Fruit fly (Drosophila melanogaster): ENCODE data around the gene yps.

The yps gene

dm6 chr3L:12131918-12132317, 7.0 kb upstream of the yps start, which contains the start of gene DEF8:
Gene DEF8 (plus strand): TSS chr3L:12132146.
- TF ChIP-seq Vsx2 (GFP tag; optimal IDR thresholded peaks at IDR 0.05; ENCODE audit: partially characterized antibody), result no peak
- TF ChIP-seq foxo (GFP tag; optimal IDR thresholded peaks at IDR 0.05), result peak in 1 of 2 experiments; percentile 76
- TF ChIP-seq jim (GFP tag; optimal IDR thresholded peaks at IDR 0.05), result no peak
- peak; percentile 37 for TF ChIP-seq br (GFP tag; optimal IDR thresholded peaks at IDR 0.05)
- TF ChIP-seq woc (GFP tag; optimal IDR thresholded peaks at IDR 0.05), result peak; percentile 71
- peak; percentile 85 for TF ChIP-seq Sp1 (GFP tag; optimal IDR thresholded peaks at IDR 0.05)
- TF ChIP-seq ey (GFP tag; optimal IDR thresholded peaks at IDR 0.05), result peak; percentile 38
- TF ChIP-seq GATAd (GFP tag; optimal IDR thresholded peaks at IDR 0.05), result no peak
- peak; percentile 52 for TF ChIP-seq CG9705 (GFP tag; optimal IDR thresholded peaks at IDR 0.05)
- peak; percentile 65 for TF ChIP-seq fru (GFP tag; optimal IDR thresholded peaks at IDR 0.05)
- TF ChIP-seq Jra (GFP tag; optimal IDR thresholded peaks at IDR 0.05), result no peak
- TF ChIP-seq brk (GFP tag; optimal IDR thresholded peaks at IDR 0.05), result peak; percentile 24
- no peak for TF ChIP-seq Rel (GFP tag; optimal IDR thresholded peaks at IDR 0.05)
- peak; percentile 99 for TF ChIP-seq Rel (tag; optimal IDR thresholded peaks at IDR 0.05)
- TF ChIP-seq CG32264 (GFP tag; optimal IDR thresholded peaks at IDR 0.05), result no peak
- TF ChIP-seq Mio (GFP tag; optimal IDR thresholded peaks at IDR 0.05), result no peak
- TF ChIP-seq Hr83 (GFP tag; optimal IDR thresholded peaks at IDR 0.05; ENCODE audit: poor library complexity, severe bottlenecking), result peak; percentile 78
- TF ChIP-seq dsf (GFP tag; optimal IDR thresholded peaks at IDR 0.05; ENCODE audit: borderline replicate concordance), result no peak
- peak; percentile 78 for TF ChIP-seq rgr (GFP tag; optimal IDR thresholded peaks at IDR 0.05)
- TF ChIP-seq dmrt93B (GFP tag; optimal IDR thresholded peaks at IDR 0.05), result peak; percentile 23
- TF ChIP-seq OdsH (GFP tag; optimal IDR thresholded peaks at IDR 0.05), result peak; percentile 78
- TF ChIP-seq Hr78 (GFP tag; optimal IDR thresholded peaks at IDR 0.05), result no peak
- TF ChIP-seq HLH106 (tag; optimal IDR thresholded peaks at IDR 0.05), result peak; percentile 84
- peak; percentile 72 for TF ChIP-seq psq (GFP tag; optimal IDR thresholded peaks at IDR 0.05)
- peak; percentile 30 for TF ChIP-seq sv (GFP tag; optimal IDR thresholded peaks at IDR 0.05)
- peak; percentile 58 for TF ChIP-seq h (GFP tag; optimal IDR thresholded peaks at IDR 0.05)
- peak; percentile 30 for TF ChIP-seq Hnf4 (GFP tag; optimal IDR thresholded peaks at IDR 0.05)

dm6 chr3L:12129111-12129510, 4.2 kb upstream of the yps start, which contains the start of gene Lsp2:
Gene Lsp2 (plus strand): TSS chr3L:12129393.
- TF ChIP-seq lola (GFP tag; optimal IDR thresholded peaks at IDR 0.05), result no peak
- TF ChIP-seq Sp1 (GFP tag; optimal IDR thresholded peaks at IDR 0.05), result no peak
- peak; percentile 0 for TF ChIP-seq Hnf4 (GFP tag; optimal IDR thresholded peaks at IDR 0.05)

dm6 chr3L:12127294-12128029, 2.5 kb upstream of the yps start, which contains the start of the genes Ir68b and CG34241:
Gene Ir68b (minus strand): TSS chr3L:12127394.
Gene CG34241 (plus strand): TSS chr3L:12127979.
- TF ChIP-seq Abd-B (GFP tag; optimal IDR thresholded peaks at IDR 0.05) (no peak), Dfd (GFP tag; optimal IDR thresholded peaks at IDR 0.05) (no peak), Hr78 (GFP tag; optimal IDR thresholded peaks at IDR 0.05) (no peak), Sp1 (GFP tag; optimal IDR thresholded peaks at IDR 0.05) (no peak), ey (GFP tag; optimal IDR thresholded peaks at IDR 0.05) (no peak), tai (GFP tag; optimal IDR thresholded peaks at IDR 0.05) (no peak), CG9705 (GFP tag; optimal IDR thresholded peaks at IDR 0.05) (no peak), OdsH (GFP tag; optimal IDR thresholded peaks at IDR 0.05) (no peak), sv (GFP tag; optimal IDR thresholded peaks at IDR 0.05) (no peak), lola (GFP tag; optimal IDR thresholded peaks at IDR 0.05) (no peak), foxo (GFP tag; optimal IDR thresholded peaks at IDR 0.05) (no peak), CrebA (GFP tag; optimal IDR thresholded peaks at IDR 0.05; ENCODE audit: borderline replicate concordance) (no peak), brk (GFP tag; optimal IDR thresholded peaks at IDR 0.05) (no peak), GATAd (GFP tag; optimal IDR thresholded peaks at IDR 0.05) (no peak), psq (GFP tag; optimal IDR thresholded peaks at IDR 0.05) (no peak), Hnf4 (GFP tag; optimal IDR thresholded peaks at IDR 0.05) (no peak), Mio (GFP tag; optimal IDR thresholded peaks at IDR 0.05) (no peak)

dm6 chr3L:12124138-12124583, 789 bp downstream of the yps start:
- TF ChIP-seq psq (GFP tag; optimal IDR thresholded peaks at IDR 0.05) (peak; percentile 47), br (GFP tag; optimal IDR thresholded peaks at IDR 0.05) (no peak), Dif (GFP tag; optimal IDR thresholded peaks at IDR 0.05; ENCODE audit: partially characterized antibody) (peak; percentile 73), usp (GFP tag; optimal IDR thresholded peaks at IDR 0.05) (no peak), tai (GFP tag; optimal IDR thresholded peaks at IDR 0.05) (no peak), rgr (GFP tag; optimal IDR thresholded peaks at IDR 0.05) (peak; percentile 54), fru (GFP tag; optimal IDR thresholded peaks at IDR 0.05) (no peak), lola (GFP tag; optimal IDR thresholded peaks at IDR 0.05) (no peak), Dfd (GFP tag; optimal IDR thresholded peaks at IDR 0.05) (no peak), Jra (GFP tag; optimal IDR thresholded peaks at IDR 0.05) (no peak), Rel (GFP tag; optimal IDR thresholded peaks at IDR 0.05) (no peak), Rel (tag; optimal IDR thresholded peaks at IDR 0.05) (peak; percentile 76), CG9705 (GFP tag; optimal IDR thresholded peaks at IDR 0.05) (peak; percentile 6), dsf (GFP tag; optimal IDR thresholded peaks at IDR 0.05; ENCODE audit: borderline replicate concordance) (no peak), dmrt93B (GFP tag; optimal IDR thresholded peaks at IDR 0.05) (no peak), jim (GFP tag; optimal IDR thresholded peaks at IDR 0.05) (no peak), HLH106 (tag; optimal IDR thresholded peaks at IDR 0.05) (peak; percentile 36), foxo (GFP tag; optimal IDR thresholded peaks at IDR 0.05) (peak in 1 of 2 experiments; percentile 34), Myc (optimal IDR thresholded peaks at IDR 0.05) (no peak), sv (GFP tag; optimal IDR thresholded peaks at IDR 0.05) (no peak), Sp1 (GFP tag; optimal IDR thresholded peaks at IDR 0.05) (peak; percentile 36), pan (optimal IDR thresholded peaks at IDR 0.05) (no peak), Hnf4 (GFP tag; optimal IDR thresholded peaks at IDR 0.05) (no peak), Mio (GFP tag; optimal IDR thresholded peaks at IDR 0.05) (no peak), GATAd (GFP tag; optimal IDR thresholded peaks at IDR 0.05) (no peak), CrebA (GFP tag; optimal IDR thresholded peaks at IDR 0.05; ENCODE audit: borderline replicate concordance) (no peak), woc (GFP tag; optimal IDR thresholded peaks at IDR 0.05) (no peak), ey (GFP tag; optimal IDR thresholded peaks at IDR 0.05) (no peak), brk (GFP tag; optimal IDR thresholded peaks at IDR 0.05) (no peak), Abd-B (GFP tag; optimal IDR thresholded peaks at IDR 0.05) (peak; percentile 58), Hr83 (GFP tag; optimal IDR thresholded peaks at IDR 0.05; ENCODE audit: poor library complexity, severe bottlenecking) (peak; percentile 87), Hr78 (GFP tag; optimal IDR thresholded peaks at IDR 0.05) (peak; percentile 68)
